Worm (Caenorhabditis elegans) whole organism, L1 larva: ENCODE measurements around the gene T20G5.8.

Experiments used
- dpl-1 ChIP-seq, 3 experiments: fragments of 150-350 bp in 2 of 3; sonication (generic microtip) in 1 of 3; optimal IDR thresholded peaks; 2 replicates each; lab custom pipeline; 2014 to 2017; ENCODE audit warnings: missing biosample characterization in 3 of 3, missing genetic modification characterization in 3 of 3, missing genetic modification reagents in 3 of 3
- lin-15B ChIP-seq: fragments of 150-350 bp; sonication (generic microtip); optimal IDR thresholded peaks from 3 replicates; lab custom pipeline; 2014; ENCODE audit warnings: missing biosample characterization, missing genetic modification characterization
- lsy-2 ChIP-seq, 2 experiments: fragments of 150-350 bp; optimal IDR thresholded peaks; 2 replicates each; lab custom pipeline; 2014; ENCODE audit warnings: missing biosample characterization in 2 of 2, missing genetic modification characterization in 2 of 2
- tbx-2 ChIP-seq: sonication (generic microtip); optimal IDR thresholded peaks from 2 replicates; lab custom pipeline; 2016; ENCODE audit warnings: missing genetic modification characterization, missing compliant biosample characterization
- unc-98 ChIP-seq: fragments of 200-800 bp; sonication (Bioruptor generic); IDR thresholded peaks from 2 replicates; pipeline ENCODE4 v1.3.6; 2022; ENCODE audit warnings: missing genetic modification characterization, missing compliant biosample characterization
- ztf-11 ChIP-seq, 2 experiments: sonication (generic microtip); optimal IDR thresholded peaks; 2 replicates each; lab custom pipeline; 2016 to 2017; ENCODE audit warnings: missing genetic modification characterization in 2 of 2, missing biosample characterization in 1 of 2, missing compliant biosample characterization in 1 of 2

ce11 chrIII:10195911-10196310 lies 3.2 kb upstream of the T20G5.8 start:
- TF ChIP-seq unc-98 (no peak), lsy-2 (tag; optimal IDR thresholded peaks at IDR 0.05; lab: Kevin White, UChicago) (no peak), dpl-1 (GFP tag; optimal IDR thresholded peaks at IDR 0.05; lab: Kevin White, UChicago) (no peak), lin-15B (tag; lab: Kevin White, UChicago) (no peak), ztf-11 (tag; optimal IDR thresholded peaks at IDR 0.05; lab: Kevin White, UChicago) (no peak), tbx-2 (tag; lab: Kevin White, UChicago) (no peak)
